Worm (Caenorhabditis elegans): Measurements from ENCODE around the gene C18B2.3.

DNA sequence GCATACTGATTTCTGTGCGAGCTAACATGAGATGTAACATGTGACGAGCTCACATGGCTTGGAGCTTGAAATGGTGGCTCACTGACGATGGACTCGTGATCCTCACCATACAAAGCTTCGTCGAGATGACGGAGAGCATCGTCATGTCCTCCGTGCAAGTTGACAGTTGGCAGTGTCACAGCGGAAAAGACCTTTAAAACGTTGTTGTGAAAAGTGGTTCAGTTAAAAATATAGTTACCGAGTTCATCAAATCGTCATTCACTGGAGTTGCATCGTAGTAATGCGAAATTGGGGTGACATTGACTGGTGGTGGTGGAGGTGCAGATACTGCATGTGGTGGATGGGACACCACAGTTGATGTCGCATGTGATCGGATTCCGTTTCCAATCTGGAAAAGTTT lies 8.8 kb downstream of the C18B2.3 start:
- TF ChIP-seq tbx-37 (GFP tag; conservative IDR thresholded peaks at IDR 0.05) (no peak), ama-1 (optimal IDR thresholded peaks at IDR 0.05) (no peak), F13C5.2 (tag; optimal IDR thresholded peaks at IDR 0.05) (no peak), flt-1 (GFP tag; IDR thresholded peaks at IDR 0.05) (no peak)
